Worm (Caenorhabditis elegans) whole organism, L4 larva: ENCODE results near the gene nas-20.

Source experiments
- F37D6.2 ChIP-seq: sonication (generic microtip); optimal IDR thresholded peaks from 2 replicates; lab custom pipeline; 2016; ENCODE audit warnings: mild to moderate bottlenecking, missing genetic modification characterization, missing compliant biosample characterization
- F49E8.2 ChIP-seq: sonication (generic microtip); optimal IDR thresholded peaks from 2 replicates; lab custom pipeline; 2016; ENCODE audit warnings: missing compliant biosample characterization, mild to moderate bottlenecking, missing genetic modification characterization, borderline replicate concordance
- R02D3.7 ChIP-seq: fragments of 150-350 bp; sonication (generic microtip); optimal IDR thresholded peaks from 3 replicates; lab custom pipeline; 2014; ENCODE audit warnings: missing biosample characterization, missing genetic modification characterization
- T26A8.4 ChIP-seq: fragments of 200-800 bp; sonication (Bioruptor generic); IDR thresholded peaks from 2 replicates; pipeline ENCODE4 v1.3.6; 2022; ENCODE audit warnings: missing genetic modification characterization, missing compliant biosample characterization
- Y48G9A.11 ChIP-seq: fragments of 200-800 bp; sonication (Bioruptor generic); IDR thresholded peaks from 2 replicates; pipeline ENCODE4 v1.3.6; 2022; ENCODE audit warnings: missing genetic modification reagents, missing genetic modification characterization, missing compliant biosample characterization
- ZK337.2 ChIP-seq: fragments of 200-800 bp; sonication (Bioruptor generic); IDR thresholded peaks from 2 replicates; pipeline ENCODE4 v1.3.6; 2022; ENCODE audit warnings: missing genetic modification reagents, missing genetic modification characterization, missing compliant biosample characterization
- ctbp-1 ChIP-seq: fragments of 200-800 bp; sonication (Bioruptor generic); IDR thresholded peaks from 2 replicates; pipeline ENCODE4 v1.3.6; 2022; ENCODE audit warnings: missing genetic modification reagents, missing genetic modification characterization, missing compliant biosample characterization
- daf-16 ChIP-seq, 3 experiments: sonication (generic microtip); optimal IDR thresholded peaks; 2 replicates each; lab custom pipeline; 2016 to 2017; ENCODE audit warnings: missing genetic modification characterization in 3 of 3, missing genetic modification reagents in 3 of 3, mild to moderate bottlenecking in 2 of 3, missing compliant biosample characterization in 2 of 3, missing biosample characterization in 1 of 3, moderate library complexity in 1 of 3
- daf-19 ChIP-seq: fragments of 200-800 bp; sonication (Bioruptor generic); conservative IDR thresholded peaks from 2 replicates; pipeline ENCODE4 v1.3.6; 2022; ENCODE audit warnings: missing genetic modification characterization, missing compliant biosample characterization
- dpl-1 ChIP-seq: fragments of 150-350 bp; optimal IDR thresholded peaks from 2 replicates; lab custom pipeline; 2014; ENCODE audit warnings: missing biosample characterization, missing genetic modification reagents, missing genetic modification characterization
- egl-43 ChIP-seq: fragments of 200-800 bp; sonication (Bioruptor generic); IDR thresholded peaks from 2 replicates; pipeline ENCODE4 v1.3.6; 2022; ENCODE audit warnings: missing genetic modification reagents, missing genetic modification characterization, missing compliant biosample characterization
- hif-1 ChIP-seq, 2 experiments: sonication (generic microtip); optimal IDR thresholded peaks; 2 replicates each; lab custom pipeline; 2016 to 2017; ENCODE audit warnings: missing compliant biosample characterization in 2 of 2, missing genetic modification characterization in 2 of 2, missing genetic modification reagents in 2 of 2, missing genotype in 2 of 2, mild to moderate bottlenecking in 1 of 2
- hlh-11 ChIP-seq: fragments of 200-800 bp; sonication (Bioruptor generic); optimal IDR thresholded peaks from 2 replicates; lab custom pipeline; 2018; ENCODE audit warnings: mild to moderate bottlenecking, missing genetic modification characterization, missing compliant biosample characterization
- hlh-30 ChIP-seq: sonication (generic microtip); optimal IDR thresholded peaks from 2 replicates; lab custom pipeline; 2017; ENCODE audit warnings: antibody characterized with exemption, mild to moderate bottlenecking, missing genetic modification characterization, missing compliant biosample characterization; ENCODE audit not compliant: insufficient read depth
- hmg-1.1 ChIP-seq: fragments of 200-800 bp; sonication (Bioruptor generic); IDR thresholded peaks from 2 replicates; pipeline ENCODE4 v1.3.6; 2022; ENCODE audit warnings: missing genetic modification reagents, missing genetic modification characterization, missing compliant biosample characterization
- lin-13 ChIP-seq: fragments of 150-350 bp; optimal IDR thresholded peaks from 2 replicates; lab custom pipeline; 2014; ENCODE audit warnings: missing biosample characterization, missing genetic modification reagents, missing genetic modification characterization
- lin-15B ChIP-seq: fragments of 150-350 bp; sonication (generic microtip); optimal IDR thresholded peaks from 3 replicates; lab custom pipeline; 2014; ENCODE audit warnings: missing biosample characterization, missing genetic modification characterization
- lin-29 ChIP-seq: fragments of 200-800 bp; sonication (Bioruptor generic); IDR thresholded peaks from 2 replicates; pipeline ENCODE4 v1.3.6; 2022; ENCODE audit warnings: missing genetic modification reagents, missing genetic modification characterization, missing compliant biosample characterization
- lin-38 ChIP-seq: fragments of 200-800 bp; sonication (Bioruptor generic); IDR thresholded peaks from 2 replicates; pipeline ENCODE4 v1.3.6; 2022; ENCODE audit warnings: missing genetic modification reagents, missing genetic modification characterization, missing compliant biosample characterization
- lin-39 ChIP-seq: fragments of 150-350 bp; optimal IDR thresholded peaks from 2 replicates; lab custom pipeline; 2014; ENCODE audit warnings: missing biosample characterization, missing genetic modification reagents, missing genetic modification characterization
- lsy-2 ChIP-seq, 2 experiments: fragments of 150-350 bp in 1 of 2; sonication (generic microtip) in 1 of 2; optimal IDR thresholded peaks; 2 replicates each; lab custom pipeline; 2014 to 2017; ENCODE audit warnings: missing biosample characterization in 2 of 2, missing genetic modification characterization in 2 of 2
- madf-9 ChIP-seq: fragments of 200-800 bp; sonication (Bioruptor generic); conservative IDR thresholded peaks from 2 replicates; pipeline ENCODE4 v1.3.6; 2022; ENCODE audit warnings: missing genetic modification reagents, missing genetic modification characterization, missing compliant biosample characterization
- mdt-29 ChIP-seq: fragments of 200-800 bp; sonication (Bioruptor generic); IDR thresholded peaks from 2 replicates; pipeline ENCODE4 v1.3.6; 2022; ENCODE audit warnings: missing genetic modification reagents, missing genetic modification characterization, missing compliant biosample characterization
- mes-2 ChIP-seq: sonication (generic microtip); optimal IDR thresholded peaks from 2 replicates; lab custom pipeline; 2016; ENCODE audit warnings: missing genotype, mild to moderate bottlenecking, missing genetic modification characterization, missing compliant biosample characterization; ENCODE audit not compliant: poor library complexity, severe bottlenecking
- mxl-3 ChIP-seq: fragments of 200-800 bp; sonication (Bioruptor generic); optimal IDR thresholded peaks from 2 replicates; lab custom pipeline; 2018; ENCODE audit warnings: mild to moderate bottlenecking, missing genetic modification characterization, missing compliant biosample characterization
- nhr-102 ChIP-seq: sonication (generic microtip); optimal IDR thresholded peaks from 2 replicates; lab custom pipeline; 2016; ENCODE audit warnings: mild to moderate bottlenecking, missing genetic modification characterization, moderate library complexity, missing compliant biosample characterization
- nhr-11 ChIP-seq: fragments of 150-350 bp; optimal IDR thresholded peaks from 2 replicates; lab custom pipeline; 2014; ENCODE audit warnings: missing biosample characterization, missing genetic modification characterization
- nhr-25 ChIP-seq: sonication (generic microtip); optimal IDR thresholded peaks from 2 replicates; lab custom pipeline; 2017; ENCODE audit warnings: missing genetic modification characterization, mild to moderate bottlenecking, missing compliant biosample characterization, antibody characterized with exemption, moderate library complexity, borderline replicate concordance; ENCODE audit not compliant: insufficient read depth
- nhr-28 ChIP-seq: fragments of 150-350 bp; optimal IDR thresholded peaks from 2 replicates; lab custom pipeline; 2014; ENCODE audit warnings: missing biosample characterization, missing genetic modification characterization
- nhr-42 ChIP-seq: fragments of 200-800 bp; sonication (Bioruptor generic); IDR thresholded peaks from 2 replicates; pipeline ENCODE4 v1.3.6; 2022; ENCODE audit warnings: missing genetic modification characterization, missing compliant biosample characterization
- nhr-77 ChIP-seq: fragments of 150-350 bp; optimal IDR thresholded peaks from 2 replicates; lab custom pipeline; 2014; ENCODE audit warnings: missing biosample characterization, missing genetic modification characterization
- php-3 ChIP-seq: fragments of 200-800 bp; sonication (Bioruptor generic); IDR thresholded peaks from 2 replicates; pipeline ENCODE4 v1.3.6; 2022; ENCODE audit warnings: missing genetic modification reagents, missing genetic modification characterization, missing compliant biosample characterization
- saeg-2 ChIP-seq: fragments of 200-800 bp; sonication (Bioruptor generic); IDR thresholded peaks from 2 replicates; pipeline ENCODE4 v1.3.6; 2022; ENCODE audit warnings: missing genetic modification reagents, missing genetic modification characterization, missing compliant biosample characterization
- set-16 ChIP-seq: fragments of 200-800 bp; sonication (Bioruptor generic); IDR thresholded peaks from 2 replicates; pipeline ENCODE4 v1.3.6; 2022; ENCODE audit warnings: missing genetic modification reagents, missing genetic modification characterization, missing compliant biosample characterization
- snpc-1.2 ChIP-seq: fragments of 200-800 bp; sonication (Bioruptor generic); IDR thresholded peaks from 2 replicates; pipeline ENCODE4 v1.3.6; 2022; ENCODE audit warnings: missing genetic modification reagents, missing genetic modification characterization, missing compliant biosample characterization
- spr-1 ChIP-seq: sonication (generic microtip); optimal IDR thresholded peaks from 2 replicates; lab custom pipeline; 2016; ENCODE audit warnings: mild to moderate bottlenecking, missing genetic modification characterization, missing compliant biosample characterization
- tra-1 ChIP-seq: fragments of 200-800 bp; sonication (Bioruptor generic); IDR thresholded peaks from 2 replicates; pipeline ENCODE4 v1.3.6; 2022; ENCODE audit warnings: missing genetic modification reagents, missing genetic modification characterization, missing compliant biosample characterization
- unc-130 ChIP-seq: sonication (generic microtip); optimal IDR thresholded peaks from 2 replicates; lab custom pipeline; 2016; ENCODE audit warnings: missing genetic modification reagents, missing genetic modification characterization, missing compliant biosample characterization
- unc-62 ChIP-seq, 3 experiments: fragments of 150-350 bp in 1 of 3; sonication (generic microtip); optimal IDR thresholded peaks in 2 of 3; peaks in 1 of 3; 1 replicate in 1 of 3; 2 replicates in 2 of 3; lab custom pipeline; 2014 to 2017; ENCODE audit warnings: missing biosample characterization in 3 of 3, missing genetic modification characterization in 3 of 3, missing genetic modification reagents in 3 of 3, missing genotype in 1 of 3

nas-20 gene

DNA sequence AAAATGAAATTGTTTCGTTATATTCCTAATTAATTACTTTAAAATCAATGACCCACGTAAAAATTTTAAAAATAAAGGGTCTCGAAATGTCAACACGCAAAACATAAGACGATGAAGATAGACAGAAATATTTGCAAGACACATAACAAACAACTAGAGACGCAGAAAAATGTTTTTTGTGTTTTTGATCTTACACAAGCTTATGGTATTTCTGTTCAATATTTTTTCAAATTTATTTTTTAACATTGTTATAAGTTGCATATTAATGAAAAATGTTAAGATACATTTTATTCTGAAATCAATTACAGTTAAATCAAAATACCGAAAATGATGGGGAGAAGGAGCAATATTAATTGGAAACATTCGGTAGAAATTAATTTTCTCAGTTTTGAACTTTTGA lies 41.3 kb upstream of the nas-20 start, which contains the start of gene C55A6.3:
TSS of gene C55A6.3 (minus strand) at position 101 of the 400 bp plus-strand sequence.
- TF ChIP-seq hlh-30 (tag; lab: Kevin White, UChicago) (no peak), snpc-1.2 (GFP tag; lab: Robert Waterston, UW) (no peak), madf-9 (GFP tag; lab: Robert Waterston, UW) (no peak), F49E8.2 (tag; lab: Kevin White, UChicago) (no peak), lsy-2 (tag; optimal IDR thresholded peaks at IDR 0.05; lab: Kevin White, UChicago) (no peak), lin-15B (tag; lab: Kevin White, UChicago) (no peak), mdt-29 (no peak), php-3 (GFP tag; lab: Robert Waterston, UW) (no peak), mes-2 (tag; lab: Kevin White, UChicago) (no peak), daf-16 (GFP tag; optimal IDR thresholded peaks at IDR 0.05; lab: Kevin White, UChicago) (no peak), daf-16 (tag; optimal IDR thresholded peaks at IDR 0.05; lab: Kevin White, UChicago) (peak; percentile 9), nhr-102 (tag; lab: Kevin White, UChicago) (no peak), unc-62 (GFP tag; optimal IDR thresholded peaks at IDR 0.05 in 1 of 2; lab: Kevin White, UChicago) (peak in 1 of 2 experiments; percentile 34), unc-62 (tag; optimal IDR thresholded peaks at IDR 0.05; lab: Kevin White, UChicago) (no peak), lin-39 (no peak)

DNA sequence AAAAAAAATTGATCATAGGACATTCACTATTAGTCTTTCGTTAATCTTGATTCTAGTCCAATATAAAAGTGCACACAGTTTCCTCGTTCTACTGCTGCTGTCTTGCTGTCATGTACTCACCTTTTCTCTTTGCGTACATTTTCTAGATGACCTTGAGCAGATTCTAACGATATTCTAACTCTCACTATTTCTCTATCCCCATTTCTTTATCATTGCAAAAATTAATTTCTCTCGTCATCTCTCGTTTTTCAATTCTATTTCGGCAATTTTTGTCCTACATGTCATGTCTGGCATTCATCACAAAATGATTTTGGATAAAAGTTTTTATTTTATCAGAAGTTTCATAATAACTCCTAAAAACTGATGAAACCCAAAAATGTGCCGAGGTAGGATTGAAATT lies 36.7 kb upstream of the nas-20 start, which contains the start of gene ttll-5:
TSS of gene ttll-5 (plus strand) at position 288 of the 400 bp plus-strand sequence.
- TF ChIP-seq nhr-28 (tag; lab: Kevin White, UChicago) (peak; percentile 36), nhr-25 (tag; lab: Kevin White, UChicago) (peak; percentile 8), ZK337.2 (no peak), ctbp-1 (GFP tag; lab: Robert Waterston, UW) (no peak)

DNA sequence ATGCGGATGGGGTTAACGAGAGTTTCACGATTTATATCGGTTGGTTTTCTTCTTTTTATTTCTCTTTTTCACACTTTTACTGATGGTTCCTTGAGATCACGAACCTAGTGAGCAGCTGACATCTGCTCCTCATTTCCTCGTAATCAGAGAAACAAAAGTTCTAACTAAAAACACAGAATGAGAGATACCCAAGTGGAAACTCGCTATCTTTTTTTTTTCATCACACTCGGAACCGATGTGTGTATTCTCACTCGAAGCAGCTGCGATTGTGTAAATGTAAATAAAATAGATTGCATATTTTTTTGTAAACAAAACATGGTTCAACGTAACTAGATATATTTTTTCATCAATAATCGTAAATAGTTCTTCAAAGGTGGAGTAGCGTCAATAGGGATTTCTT lies 34.2 kb upstream of the nas-20 start:
- TF ChIP-seq nhr-11 (tag; lab: Kevin White, UChicago) (peak; percentile 24), hlh-11 (tag; lab: Kevin White, UChicago) (peak; percentile 51), nhr-25 (tag; lab: Kevin White, UChicago) (no peak), daf-16 (GFP tag; optimal IDR thresholded peaks at IDR 0.05; lab: Kevin White, UChicago) (peak in 1 of 2 experiments; percentile 97), daf-16 (tag; optimal IDR thresholded peaks at IDR 0.05; lab: Kevin White, UChicago) (no peak)
- TF ChIP-seq, all 104 proteins: peak for 3

DNA sequence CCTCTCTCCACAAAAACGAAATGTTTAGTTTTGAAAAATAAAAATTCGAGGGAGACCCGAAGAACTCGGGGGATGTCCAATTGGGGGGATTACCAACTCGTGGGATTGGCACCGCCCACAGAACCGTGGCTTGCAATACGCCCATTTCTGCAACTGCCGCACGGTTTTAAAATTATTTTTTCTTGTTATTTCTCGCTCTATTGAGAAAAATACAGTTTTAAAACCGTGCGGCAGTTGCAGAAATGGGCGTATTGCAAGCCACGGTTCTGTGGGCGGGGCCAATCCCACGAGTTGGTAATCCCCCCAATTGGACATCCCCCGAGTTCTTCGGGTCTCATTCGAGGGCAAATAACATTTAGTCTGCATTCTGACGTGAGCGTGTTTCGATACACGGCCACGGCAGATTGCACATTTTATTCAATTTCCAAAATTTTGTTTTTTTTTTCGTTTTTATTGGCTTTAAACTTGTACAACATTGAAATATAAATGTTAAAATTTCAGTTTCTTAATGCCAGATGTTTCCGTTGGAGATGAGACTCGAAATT lies 32.8 kb upstream of the nas-20 start, which contains the start of the genes C55A6.1 and C55A6.10:
TSS of gene C55A6.1 (minus strand) at position 116 of the 545 bp plus-strand sequence.
TSS of gene C55A6.10 (plus strand) at position 495 of the 545 bp plus-strand sequence.
- TF ChIP-seq unc-130: peak; percentile 85
- peak; percentile 62 for TF ChIP-seq spr-1 (tag; lab: Kevin White, UChicago)
- TF ChIP-seq set-16: peak; percentile 54; the same call in 1 of the 2 replicates
- TF ChIP-seq hlh-11 (tag; lab: Kevin White, UChicago): peak; percentile 61
- peak; percentile 50 for TF ChIP-seq nhr-102 (tag; lab: Kevin White, UChicago)
- 0 out of 2 replicates have a peak, but pooled peaks have one; percentile 55 for TF ChIP-seq tra-1
- peak; percentile 26 for TF ChIP-seq nhr-25 (tag; lab: Kevin White, UChicago)
- peak; percentile 78; the same call in 1 of the 2 replicates for TF ChIP-seq egl-43 (GFP tag; lab: Robert Waterston, UW)
- peak; percentile 76 for TF ChIP-seq nhr-42
- TF ChIP-seq snpc-1.2 (GFP tag; lab: Robert Waterston, UW): peak; percentile 78
- 0 out of 2 replicates have a peak, but pooled peaks have one; percentile 38 for TF ChIP-seq daf-19
- peak; percentile 11 for TF ChIP-seq nhr-77 (tag; lab: Kevin White, UChicago)
- TF ChIP-seq T26A8.4 (GFP tag; lab: Robert Waterston, UW): peak; percentile 68
- peak; percentile 5 for TF ChIP-seq R02D3.7 (tag; lab: Kevin White, UChicago)
- peak in 1 of 2 experiments; percentile 23 for TF ChIP-seq hif-1 (tag; optimal IDR thresholded peaks at IDR 0.05; lab: Kevin White, UChicago)
- TF ChIP-seq Y48G9A.11 (GFP tag; lab: Robert Waterston, UW): 0 out of 2 replicates have a peak, but pooled peaks have one; percentile 54
- TF ChIP-seq lin-38 (GFP tag; lab: Robert Waterston, UW): peak; percentile 87
- peak; percentile 44 for TF ChIP-seq dpl-1 (GFP tag; lab: Kevin White, UChicago)
- peak; percentile 63 for TF ChIP-seq F37D6.2 (tag; lab: Kevin White, UChicago)
- peak; percentile 53; the same call in 1 of the 2 replicates for TF ChIP-seq php-3 (GFP tag; lab: Robert Waterston, UW)
- 0 out of 2 replicates have a peak, but pooled peaks have one; percentile 41 for TF ChIP-seq lin-29 (GFP tag; lab: Robert Waterston, UW)
- TF ChIP-seq lin-13 (GFP tag; lab: Kevin White, UChicago): peak; percentile 42
- TF ChIP-seq saeg-2 (GFP tag; lab: Robert Waterston, UW): peak; percentile 60; the same call in 1 of the 2 replicates
- TF ChIP-seq lsy-2 (tag; optimal IDR thresholded peaks at IDR 0.05; lab: Kevin White, UChicago): peak; percentile 31 to 81
- TF ChIP-seq mxl-3 (GFP tag; lab: Kevin White, UChicago): peak; percentile 41
- TF ChIP-seq hmg-1.1 (GFP tag; lab: Robert Waterston, UW): peak; percentile 91
